Worm (Caenorhabditis elegans): Measurements from ENCODE around the gene F11E6.9.

DNA sequence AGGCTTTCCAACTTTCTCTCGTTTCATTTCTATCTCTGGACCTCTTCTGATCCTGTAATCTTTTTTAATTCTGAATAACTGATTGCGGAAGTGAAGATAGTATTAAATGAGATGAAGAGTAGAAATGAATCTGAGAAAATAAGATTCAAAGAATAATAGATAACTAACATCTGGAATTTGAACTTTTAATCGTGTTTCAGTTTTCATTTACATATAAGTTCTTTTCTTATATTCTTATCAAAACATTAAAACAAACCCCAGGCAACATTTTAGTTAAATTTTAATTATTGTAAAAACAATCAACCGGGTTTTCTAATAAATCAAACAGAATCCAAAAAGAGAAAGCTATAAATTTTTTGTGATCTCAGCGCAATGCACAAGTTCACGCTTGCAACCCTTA is 21.9 kb downstream of the F11E6.9 start:
- TF ChIP-seq F13H6.1 (tag; optimal IDR thresholded peaks at IDR 0.05): no peak
- TF ChIP-seq nhr-23 (tag; optimal IDR thresholded peaks at IDR 0.05): no peak
- no peak for TF ChIP-seq snpc-4 (tag; optimal IDR thresholded peaks at IDR 0.05)
- TF ChIP-seq lsy-2 (tag; optimal IDR thresholded peaks at IDR 0.05): no peak
